Fruit fly (Drosophila melanogaster) whole organism, embryonic: ENCODE results near the gene CG31886.

Experiments
- CG10654 ChIP-seq: fragments of 200-800 bp; sonication (Bioruptor generic); optimal IDR thresholded peaks from 2 replicates; lab custom pipeline; 2016; ENCODE audit warnings: missing biosample characterization, missing genetic modification characterization
- CG11456 ChIP-seq: fragments of 200-800 bp; sonication (Bioruptor generic); IDR thresholded peaks from 3 replicates; pipeline ENCODE4 v1.3.6; 2022; ENCODE audit warnings: missing biosample characterization, missing genetic modification characterization
- CG12659 ChIP-seq: fragments of 200-800 bp; sonication (Bioruptor generic); optimal IDR thresholded peaks from 3 replicates; lab custom pipeline; 2017; ENCODE audit warnings: mild to moderate bottlenecking, missing biosample characterization, missing genetic modification reagents, missing genetic modification characterization
- CG14965 ChIP-seq: fragments of 200-800 bp; sonication (Bioruptor generic); optimal IDR thresholded peaks from 2 replicates; lab custom pipeline; 2016; ENCODE audit warnings: missing biosample characterization, missing genetic modification characterization, borderline replicate concordance
- CG15514 ChIP-seq: fragments of 200-800 bp; sonication (Bioruptor generic); optimal IDR thresholded peaks from 3 replicates; lab custom pipeline; 2017; ENCODE audit warnings: missing biosample characterization, missing genetic modification characterization, mild to moderate bottlenecking, moderate library complexity, missing genetic modification reagents
- CG16863 ChIP-seq: fragments of 200-800 bp; sonication (Bioruptor generic); optimal IDR thresholded peaks from 3 replicates; lab custom pipeline; 2016; ENCODE audit warnings: missing biosample characterization, missing genetic modification characterization
- CG17612 ChIP-seq: fragments of 200-800 bp; sonication (Bioruptor generic); IDR thresholded peaks from 2 replicates; pipeline ENCODE4 v1.3.6; 2022; ENCODE audit warnings: missing biosample characterization, missing genetic modification characterization
- CG18011 ChIP-seq: fragments of 200-800 bp; sonication (Bioruptor generic); optimal IDR thresholded peaks from 2 replicates; lab custom pipeline; 2017; ENCODE audit warnings: missing biosample characterization, missing genetic modification characterization, mild to moderate bottlenecking, moderate library complexity, missing genotype
- CG2129 ChIP-seq: fragments of 200-800 bp; sonication (Bioruptor generic); IDR thresholded peaks from 2 replicates; pipeline ENCODE4 v1.3.6; 2022; ENCODE audit warnings: missing biosample characterization, missing genetic modification characterization; ENCODE audit not compliant: partially characterized antibody
- CG2199 ChIP-seq: fragments of 200-800 bp; sonication (Bioruptor generic); IDR thresholded peaks from 3 replicates; pipeline ENCODE4 v1.3.6; 2022; ENCODE audit warnings: missing biosample characterization, missing genetic modification characterization
- CG2712 ChIP-seq: fragments of 200-800 bp; optimal IDR thresholded peaks from 3 replicates; lab custom pipeline; 2019; ENCODE audit warnings: missing biosample characterization, mild to moderate bottlenecking, missing genetic modification characterization, moderate library complexity
- CG3065 ChIP-seq: fragments of 200-800 bp; sonication (Bioruptor generic); optimal IDR thresholded peaks from 2 replicates; lab custom pipeline; 2016; ENCODE audit warnings: missing biosample characterization, missing genetic modification characterization
- CG33213 ChIP-seq: fragments of 200-800 bp; sonication (Bioruptor generic); optimal IDR thresholded peaks from 3 replicates; lab custom pipeline; 2016; ENCODE audit warnings: missing biosample characterization, missing genetic modification characterization
- CG34376 ChIP-seq: fragments of 200-800 bp; sonication (Bioruptor generic); optimal IDR thresholded peaks from 2 replicates; lab custom pipeline; 2018; ENCODE audit warnings: missing biosample characterization, mild to moderate bottlenecking, missing genetic modification characterization
- CG4360 ChIP-seq: fragments of 200-800 bp; sonication (Bioruptor generic); IDR thresholded peaks from 2 replicates; pipeline ENCODE4 v1.3.6; 2022; ENCODE audit warnings: missing biosample characterization, missing genetic modification characterization
- CG8765 ChIP-seq: fragments of 200-800 bp; sonication (Bioruptor generic); IDR thresholded peaks from 2 replicates; pipeline ENCODE4 v1.3.6; 2022; ENCODE audit warnings: missing biosample characterization, missing genetic modification characterization
- CG9437 ChIP-seq: fragments of 200-800 bp; sonication (Bioruptor generic); optimal IDR thresholded peaks from 2 replicates; lab custom pipeline; 2018; ENCODE audit warnings: missing biosample characterization, mild to moderate bottlenecking, missing genetic modification characterization
- CG9932 ChIP-seq: fragments of 200-800 bp; sonication (Bioruptor generic); IDR thresholded peaks from 2 replicates; pipeline ENCODE4 v1.3.6; 2022; ENCODE audit warnings: missing biosample characterization, missing genetic modification characterization
- CHES-1-like ChIP-seq: fragments of 200-800 bp; sonication (Bioruptor generic); optimal IDR thresholded peaks from 2 replicates; lab custom pipeline; 2016; ENCODE audit warnings: missing biosample characterization, missing genetic modification characterization
- CoRest ChIP-seq: fragments of 200-800 bp; sonication (Bioruptor generic); optimal IDR thresholded peaks from 3 replicates; lab custom pipeline; 2018; ENCODE audit warnings: missing biosample characterization, mild to moderate bottlenecking, missing genetic modification characterization, moderate library complexity
- Dref ChIP-seq: fragments of 200-800 bp; sonication (Bioruptor generic); IDR thresholded peaks from 2 replicates; pipeline ENCODE4 v1.3.6; 2022; ENCODE audit warnings: missing biosample characterization, missing genetic modification characterization
- Drgx ChIP-seq: fragments of 200-800 bp; sonication (Bioruptor generic); IDR thresholded peaks from 2 replicates; pipeline ENCODE4 v1.3.6; 2022; ENCODE audit warnings: missing biosample characterization, missing genetic modification characterization
- Hmr ChIP-seq: fragments of 200-800 bp; sonication (Bioruptor generic); optimal IDR thresholded peaks from 3 replicates; lab custom pipeline; 2017; ENCODE audit warnings: mild to moderate bottlenecking, missing biosample characterization, missing genetic modification reagents, missing genetic modification characterization
- Hmx ChIP-seq: fragments of 200-800 bp; sonication (Bioruptor generic); optimal IDR thresholded peaks from 2 replicates; lab custom pipeline; 2016; ENCODE audit warnings: missing biosample characterization, missing genetic modification characterization
- NC2β ChIP-seq: fragments of 200-800 bp; sonication (Bioruptor generic); optimal IDR thresholded peaks from 2 replicates; lab custom pipeline; 2016; ENCODE audit warnings: missing biosample characterization, missing genetic modification characterization
- NfI ChIP-seq: fragments of 200-800 bp; sonication (Bioruptor generic); optimal IDR thresholded peaks from 3 replicates; lab custom pipeline; 2018; ENCODE audit warnings: missing biosample characterization, mild to moderate bottlenecking, missing genetic modification characterization, moderate library complexity
- Pdp1 ChIP-seq, 2 experiments: fragments of 200-800 bp; sonication (Bioruptor generic); optimal IDR thresholded peaks; 3 replicates each; lab custom pipeline; 2016; ENCODE audit warnings: missing biosample characterization in 2 of 2, missing genetic modification characterization in 2 of 2, mild to moderate bottlenecking in 1 of 2, moderate library complexity in 1 of 2
- Poxn ChIP-seq: fragments of 200-800 bp; sonication (Bioruptor generic); IDR thresholded peaks from 2 replicates; pipeline ENCODE4 v1.3.6; 2022; ENCODE audit warnings: missing biosample characterization, missing genetic modification characterization
- Ptx1 ChIP-seq: fragments of 200-800 bp; sonication (Bioruptor generic); IDR thresholded peaks from 2 replicates; pipeline ENCODE4 v1.3.6; 2022; ENCODE audit warnings: missing biosample characterization, missing genetic modification characterization
- Sox102F ChIP-seq: fragments of 200-800 bp; sonication (Bioruptor generic); optimal IDR thresholded peaks from 2 replicates; lab custom pipeline; 2018; ENCODE audit warnings: missing biosample characterization, mild to moderate bottlenecking, missing genetic modification characterization, moderate library complexity
- Ssrp ChIP-seq: fragments of 200-800 bp; sonication (Bioruptor generic); optimal IDR thresholded peaks from 2 replicates; lab custom pipeline; 2018; ENCODE audit warnings: missing biosample characterization, mild to moderate bottlenecking, missing genetic modification characterization, moderate library complexity
- Xrp1 ChIP-seq: fragments of 200-800 bp; sonication (Bioruptor generic); IDR thresholded peaks from 2 replicates; pipeline ENCODE4 v1.3.6; 2022; ENCODE audit warnings: missing biosample characterization, missing genetic modification characterization
- aop ChIP-seq: fragments of 200-800 bp; sonication (Bioruptor generic); IDR thresholded peaks from 2 replicates; pipeline ENCODE4 v1.3.6; 2022; ENCODE audit warnings: missing biosample characterization, missing genetic modification characterization
- bab2 ChIP-seq: fragments of 200-800 bp; sonication (Bioruptor generic); optimal IDR thresholded peaks from 2 replicates; lab custom pipeline; 2016; ENCODE audit warnings: missing biosample characterization, missing genetic modification characterization
- bbx ChIP-seq: fragments of 200-800 bp; sonication (Bioruptor generic); IDR thresholded peaks from 2 replicates; pipeline ENCODE4 v1.3.6; 2022; ENCODE audit warnings: missing biosample characterization, missing genetic modification characterization; ENCODE audit not compliant: partially characterized antibody
- chn ChIP-seq: fragments of 200-800 bp; sonication (Bioruptor generic); optimal IDR thresholded peaks from 2 replicates; lab custom pipeline; 2016; ENCODE audit warnings: missing biosample characterization, missing genetic modification characterization
- gem ChIP-seq: fragments of 200-800 bp; sonication (Bioruptor generic); optimal IDR thresholded peaks from 2 replicates; lab custom pipeline; 2019; ENCODE audit warnings: missing biosample characterization, mild to moderate bottlenecking, missing genetic modification characterization, moderate library complexity
- her ChIP-seq: fragments of 200-800 bp; sonication (Bioruptor generic); optimal IDR thresholded peaks from 2 replicates; lab custom pipeline; 2016; ENCODE audit warnings: missing biosample characterization, missing genetic modification characterization
- inv ChIP-seq: fragments of 200-800 bp; sonication (Bioruptor generic); IDR thresholded peaks from 2 replicates; pipeline ENCODE4 v1.3.6; 2022; ENCODE audit warnings: missing biosample characterization, missing genetic modification characterization; ENCODE audit not compliant: partially characterized antibody
- kay ChIP-seq: fragments of 200-800 bp; sonication (Bioruptor generic); optimal IDR thresholded peaks from 2 replicates; lab custom pipeline; 2016; ENCODE audit warnings: missing biosample characterization, missing genetic modification characterization
- knrl ChIP-seq: fragments of 200-800 bp; sonication (Bioruptor generic); IDR thresholded peaks from 3 replicates; pipeline ENCODE4 v1.3.6; 2022; ENCODE audit warnings: missing biosample characterization, missing genetic modification characterization; ENCODE audit not compliant: partially characterized antibody
- lola ChIP-seq, 3 experiments: fragments of >200 bp in 2 of 3; fragments of 200-800 bp in 1 of 3; sonication (Bioruptor generic) in 1 of 3; optimal IDR thresholded peaks; 2 replicates each; lab custom pipeline; 2017 to 2019; ENCODE audit warnings: missing biosample characterization in 3 of 3, missing genetic modification characterization in 3 of 3, mild to moderate bottlenecking in 1 of 3, moderate library complexity in 1 of 3
- otp ChIP-seq: fragments of 200-800 bp; sonication (Bioruptor generic); IDR thresholded peaks from 3 replicates; pipeline ENCODE4, ENCODE4 v1.3.6; 2022; ENCODE audit warnings: missing biosample characterization, missing genetic modification characterization
- pros ChIP-seq: fragments of 200-800 bp; sonication (Bioruptor generic); optimal IDR thresholded peaks from 3 replicates; lab custom pipeline; 2019; ENCODE audit warnings: missing biosample characterization, mild to moderate bottlenecking, missing genetic modification characterization, moderate library complexity
- sens-2 ChIP-seq: fragments of 200-800 bp; sonication (Bioruptor generic); IDR thresholded peaks from 2 replicates; pipeline ENCODE4 v1.3.6; 2022; ENCODE audit warnings: missing biosample characterization, missing genetic modification characterization
- sug ChIP-seq: fragments of 200-800 bp; optimal IDR thresholded peaks from 2 replicates; lab custom pipeline; 2019; ENCODE audit warnings: missing biosample characterization, mild to moderate bottlenecking, missing genetic modification characterization, moderate library complexity
- tgo ChIP-seq: fragments of 200-800 bp; sonication (Bioruptor generic); IDR thresholded peaks from 3 replicates; pipeline ENCODE4 v1.3.6; 2022; ENCODE audit warnings: missing biosample characterization, missing genetic modification characterization
- tio ChIP-seq: fragments of 200-800 bp; sonication (Bioruptor generic); optimal IDR thresholded peaks from 2 replicates; lab custom pipeline; 2017; ENCODE audit warnings: missing biosample characterization, missing genetic modification characterization, inconsistent platforms

The CG31886 gene

dm6 chr2L:8952194-8953037 is 6.4 kb downstream of the CG31886 start (continued):
- TF ChIP-seq CG8765 (GFP tag; lab: Robert Waterston, UW) = peak; percentile 56
- TF ChIP-seq CoRest (tag; lab: Kevin White, UChicago) = peak; percentile 30
- TF ChIP-seq CG9932 (GFP tag; lab: Robert Waterston, UW) = peak; percentile 65
- TF ChIP-seq CG14965 (GFP tag; lab: Kevin White, UChicago) = no peak
- peak; percentile 42 for TF ChIP-seq NC2β
- TF ChIP-seq knrl (GFP tag; lab: Robert Waterston, UW) = no peak; the same call in 2 of the 3 replicates
- peak; percentile 85 for TF ChIP-seq CG2199 (GFP tag; lab: Robert Waterston, UW)
- TF ChIP-seq CG33213 (GFP tag; lab: Kevin White, UChicago) = peak; percentile 51
- TF ChIP-seq Ssrp (tag; lab: Kevin White, UChicago) = peak; percentile 23
- peak in 1 of 3 experiments; percentile 19 for TF ChIP-seq lola (GFP tag; optimal IDR thresholded peaks at IDR 0.05; lab: Kevin White, UChicago)
- TF ChIP-seq CG9437 = peak; percentile 16
- peak; percentile 30 for TF ChIP-seq CG34376
- TF ChIP-seq tgo (GFP tag; lab: Robert Waterston, UW) = peak; percentile 52; the same call in 2 of the 3 replicates
- peak; percentile 37 for TF ChIP-seq tio (GFP tag; lab: Kevin White, UChicago)
- no peak for TF ChIP-seq CG2129
- peak; percentile 6 for TF ChIP-seq CG16863 (GFP tag; lab: Kevin White, UChicago)
- peak; percentile 54 for TF ChIP-seq Hmr (GFP tag; lab: Kevin White, UChicago)
- peak; percentile 58 for TF ChIP-seq Ptx1 (GFP tag; lab: Robert Waterston, UW)
- no peak for TF ChIP-seq bbx (GFP tag; lab: Robert Waterston, UW)
- TF ChIP-seq bab2 (GFP tag; lab: Kevin White, UChicago) = peak; percentile 40
- peak; percentile 26; the same call in 1 of the 2 replicates for TF ChIP-seq CG4360 (GFP tag; lab: Robert Waterston, UW)
- peak; percentile 64 for TF ChIP-seq chn (GFP tag; lab: Kevin White, UChicago)
- TF ChIP-seq Xrp1 (GFP tag; lab: Robert Waterston, UW) = peak; percentile 61; the same call in 1 of the 2 replicates
- TF ChIP-seq pros (GFP tag; lab: Kevin White, UChicago) = no peak
- TF ChIP-seq CG3065 = peak; percentile 30
- no peak for TF ChIP-seq CG17612 (GFP tag; lab: Robert Waterston, UW)
- TF ChIP-seq Pdp1 (GFP tag; optimal IDR thresholded peaks at IDR 0.05; lab: Kevin White, UChicago) = peak; percentile 7 to 25
- TF ChIP-seq Drgx (GFP tag; lab: Robert Waterston, UW) = peak; percentile 77
- TF ChIP-seq CG15514 = peak; percentile 39
- peak; percentile 61 for TF ChIP-seq CG2712 (tag; lab: Kevin White, UChicago)
- TF ChIP-seq CG18011 (GFP tag; lab: Kevin White, UChicago) = peak; percentile 97
- peak; percentile 66 for TF ChIP-seq her (GFP tag; lab: Kevin White, UChicago)
- no peak for TF ChIP-seq inv
- peak; percentile 15 for TF ChIP-seq NfI (GFP tag; lab: Kevin White, UChicago)
- peak; percentile 61 for TF ChIP-seq gem
- TF ChIP-seq kay (GFP tag; lab: Kevin White, UChicago) = peak; percentile 30
- peak; percentile 17 for TF ChIP-seq CHES-1-like
- TF ChIP-seq Hmx (GFP tag; lab: Kevin White, UChicago) = no peak
- peak; percentile 54 for TF ChIP-seq sug
- no peak for TF ChIP-seq sens-2
- peak; percentile 24 for TF ChIP-seq Sox102F (GFP tag; lab: Kevin White, UChicago)
- TF ChIP-seq Poxn (GFP tag; lab: Robert Waterston, UW) = no peak
- TF ChIP-seq Dref (GFP tag; lab: Robert Waterston, UW) = no peak
- TF ChIP-seq CG12659 = peak; percentile 33
- TF ChIP-seq CG11456 (GFP tag; lab: Robert Waterston, UW) = no peak
- TF ChIP-seq otp (GFP tag; lab: Robert Waterston, UW) = peak; percentile 38; the same call in 1 of the 3 replicates
- TF ChIP-seq CG10654 (GFP tag; lab: Kevin White, UChicago) = no peak
- TF ChIP-seq aop = no peak
